Fruit fly (Drosophila melanogaster) whole organism, embryonic: ENCODE results near the gene CG4456.

Experiments used
- Atf-2 ChIP-seq: fragments of 200-800 bp; sonication (Bioruptor generic); optimal IDR thresholded peaks from 2 replicates; lab custom pipeline; 2016; ENCODE audit warnings: missing biosample characterization, missing genetic modification characterization
- CG10321 ChIP-seq: fragments of 200-800 bp; sonication (Bioruptor generic); IDR thresholded peaks from 2 replicates; pipeline ENCODE4 v1.3.6; 2022; ENCODE audit warnings: missing biosample characterization, missing genetic modification characterization
- CG10366 ChIP-seq: fragments of 200-800 bp; sonication (Bioruptor generic); IDR thresholded peaks from 2 replicates; pipeline ENCODE4 v1.3.6; 2022; ENCODE audit warnings: missing biosample characterization, missing genetic modification characterization
- CG11398 ChIP-seq: fragments of 200-800 bp; sonication (Bioruptor generic); optimal IDR thresholded peaks from 2 replicates; lab custom pipeline; 2016; ENCODE audit warnings: missing biosample characterization, missing genetic modification characterization
- CG12391 ChIP-seq: fragments of 200-800 bp; sonication (Bioruptor generic); optimal IDR thresholded peaks from 3 replicates; lab custom pipeline; 2018; ENCODE audit warnings: missing biosample characterization, mild to moderate bottlenecking, missing genetic modification characterization, moderate library complexity
- CG13296 ChIP-seq: fragments of 200-800 bp; sonication (Bioruptor generic); optimal IDR thresholded peaks from 3 replicates; lab custom pipeline; 2018; ENCODE audit warnings: missing biosample characterization, mild to moderate bottlenecking, missing genetic modification characterization
- CG16779 ChIP-seq: fragments of 200-800 bp; sonication (Bioruptor generic); IDR thresholded peaks from 2 replicates; pipeline ENCODE4 v1.3.6; 2022; ENCODE audit warnings: missing biosample characterization, missing genetic modification characterization
- CG16863 ChIP-seq: fragments of 200-800 bp; sonication (Bioruptor generic); optimal IDR thresholded peaks from 3 replicates; lab custom pipeline; 2016; ENCODE audit warnings: missing biosample characterization, missing genetic modification characterization
- CG17361 ChIP-seq: fragments of 200-800 bp; sonication (Bioruptor generic); IDR thresholded peaks from 3 replicates; pipeline ENCODE4 v1.3.6; 2022; ENCODE audit warnings: missing biosample characterization, missing genetic modification characterization
- CG18599 ChIP-seq: fragments of 200-800 bp; sonication (Bioruptor generic); optimal IDR thresholded peaks from 3 replicates; lab custom pipeline; 2017; ENCODE audit warnings: missing biosample characterization, missing genetic modification characterization, mild to moderate bottlenecking, moderate library complexity, missing genetic modification reagents
- CG2678 ChIP-seq: fragments of 200-800 bp; sonication (Bioruptor generic); optimal IDR thresholded peaks from 3 replicates; lab custom pipeline; 2019; ENCODE audit warnings: missing biosample characterization, mild to moderate bottlenecking, missing genetic modification characterization, moderate library complexity
- CG2712 ChIP-seq: fragments of 200-800 bp; optimal IDR thresholded peaks from 3 replicates; lab custom pipeline; 2019; ENCODE audit warnings: missing biosample characterization, mild to moderate bottlenecking, missing genetic modification characterization, moderate library complexity
- CG3407 ChIP-seq: fragments of 200-800 bp; sonication (Bioruptor generic); optimal IDR thresholded peaks from 2 replicates; lab custom pipeline; 2018; ENCODE audit warnings: missing biosample characterization, mild to moderate bottlenecking, missing genetic modification characterization
- CG4360 ChIP-seq: fragments of 200-800 bp; sonication (Bioruptor generic); IDR thresholded peaks from 2 replicates; pipeline ENCODE4 v1.3.6; 2022; ENCODE audit warnings: missing biosample characterization, missing genetic modification characterization
- CG4854 ChIP-seq: fragments of 200-800 bp; sonication (Bioruptor generic); optimal IDR thresholded peaks from 2 replicates; lab custom pipeline; 2016; ENCODE audit warnings: missing biosample characterization, missing genetic modification characterization, inconsistent platforms
- CG5180 ChIP-seq: fragments of 200-800 bp; sonication (Bioruptor generic); optimal IDR thresholded peaks from 3 replicates; lab custom pipeline; 2017; ENCODE audit warnings: missing biosample characterization, missing genetic modification characterization, mild to moderate bottlenecking, moderate library complexity, missing genetic modification reagents
- CG6254 ChIP-seq: fragments of 200-800 bp; sonication (Bioruptor generic); optimal IDR thresholded peaks from 3 replicates; lab custom pipeline; 2017; ENCODE audit warnings: mild to moderate bottlenecking, missing biosample characterization, missing genetic modification reagents, missing genetic modification characterization
- CG8924 ChIP-seq: fragments of 200-800 bp; optimal IDR thresholded peaks from 3 replicates; lab custom pipeline; 2019; ENCODE audit warnings: missing biosample characterization, mild to moderate bottlenecking, missing genetic modification characterization, moderate library complexity
- Dip2 ChIP-seq: fragments of 200-800 bp; sonication (Bioruptor generic); IDR thresholded peaks from 2 replicates; pipeline ENCODE4 v1.3.6; 2022; ENCODE audit warnings: missing biosample characterization, missing genetic modification characterization
- Dref ChIP-seq: fragments of 200-800 bp; sonication (Bioruptor generic); IDR thresholded peaks from 2 replicates; pipeline ENCODE4 v1.3.6; 2022; ENCODE audit warnings: missing biosample characterization, missing genetic modification characterization
- Drgx ChIP-seq: fragments of 200-800 bp; sonication (Bioruptor generic); IDR thresholded peaks from 2 replicates; pipeline ENCODE4 v1.3.6; 2022; ENCODE audit warnings: missing biosample characterization, missing genetic modification characterization
- Gsc ChIP-seq: fragments of 200-800 bp; sonication (Bioruptor generic); IDR thresholded peaks from 2 replicates; pipeline ENCODE4 v1.3.6; 2022; ENCODE audit warnings: missing biosample characterization, missing genetic modification characterization
- Lhr ChIP-seq: fragments of 200-800 bp; sonication (Bioruptor generic); optimal IDR thresholded peaks from 3 replicates; lab custom pipeline; 2017; ENCODE audit warnings: mild to moderate bottlenecking, missing biosample characterization, missing genetic modification reagents, missing genetic modification characterization
- Mad ChIP-seq: fragments of 200-800 bp; sonication (Bioruptor generic); optimal IDR thresholded peaks from 2 replicates; lab custom pipeline; 2016; ENCODE audit warnings: missing biosample characterization, missing genetic modification characterization
- Meics ChIP-seq: fragments of 200-800 bp; sonication (Bioruptor generic); optimal IDR thresholded peaks from 2 replicates; lab custom pipeline; 2017; ENCODE audit warnings: missing biosample characterization, mild to moderate bottlenecking, missing genetic modification characterization
- PHDP ChIP-seq: fragments of 200-800 bp; sonication (Bioruptor generic); optimal IDR thresholded peaks from 3 replicates; lab custom pipeline; 2018; ENCODE audit warnings: missing biosample characterization, mild to moderate bottlenecking, missing genetic modification characterization, moderate library complexity
- Pdp1 ChIP-seq, 2 experiments: fragments of 200-800 bp; sonication (Bioruptor generic); optimal IDR thresholded peaks; 3 replicates each; lab custom pipeline; 2016; ENCODE audit warnings: missing biosample characterization in 2 of 2, missing genetic modification characterization in 2 of 2, mild to moderate bottlenecking in 1 of 2, moderate library complexity in 1 of 2
- Taf1 ChIP-seq: fragments of 200-800 bp; sonication (Bioruptor generic); IDR thresholded peaks from 2 replicates; pipeline ENCODE4 v1.3.6; 2022; ENCODE audit warnings: missing biosample characterization, missing genetic modification characterization
- abd-A ChIP-seq: fragments of 200-800 bp; sonication (Bioruptor generic); optimal IDR thresholded peaks from 3 replicates; lab custom pipeline; 2019; ENCODE audit warnings: missing biosample characterization, mild to moderate bottlenecking, missing genetic modification characterization, moderate library complexity
- amos ChIP-seq: fragments of 200-800 bp; sonication (Bioruptor generic); IDR thresholded peaks from 2 replicates; pipeline ENCODE4 v1.3.6; 2022; ENCODE audit warnings: missing biosample characterization, missing genetic modification characterization; ENCODE audit not compliant: partially characterized antibody
- bcd ChIP-seq: fragments of 200-800 bp; sonication (Bioruptor generic); optimal IDR thresholded peaks from 2 replicates; lab custom pipeline; 2017; ENCODE audit warnings: missing biosample characterization, mild to moderate bottlenecking, missing genetic modification characterization
- bigmax ChIP-seq: fragments of 200-800 bp; sonication (Bioruptor generic); optimal IDR thresholded peaks from 2 replicates; lab custom pipeline; 2018; ENCODE audit warnings: missing biosample characterization, mild to moderate bottlenecking, missing genetic modification characterization
- dan ChIP-seq: fragments of 200-800 bp; sonication (Bioruptor generic); IDR thresholded peaks from 2 replicates; pipeline ENCODE4 v1.3.6; 2022; ENCODE audit warnings: missing biosample characterization, missing genetic modification characterization
- en ChIP-seq: fragments of 200-800 bp; sonication (Bioruptor generic); optimal IDR thresholded peaks from 2 replicates; lab custom pipeline; 2016; ENCODE audit warnings: missing biosample characterization, missing genetic modification characterization
- eyg ChIP-seq: fragments of 200-800 bp; sonication (Bioruptor generic); optimal IDR thresholded peaks from 3 replicates; lab custom pipeline; 2016; ENCODE audit warnings: missing biosample characterization, missing genetic modification characterization
- fd3F ChIP-seq: fragments of 200-800 bp; sonication (Bioruptor generic); optimal IDR thresholded peaks from 2 replicates; lab custom pipeline; 2018; ENCODE audit warnings: missing biosample characterization, mild to moderate bottlenecking, missing genetic modification characterization, moderate library complexity
- hkb ChIP-seq, 2 experiments: fragments of 200-800 bp in 1 of 2; fragments of >200 bp in 1 of 2; sonication (Bioruptor generic) in 1 of 2; IDR thresholded peaks in 1 of 2; optimal IDR thresholded peaks in 1 of 2; 2 replicates each; pipeline versions ENCODE4 v1.3.6 to Lab custom; 2017 to 2022; ENCODE audit warnings: missing biosample characterization in 1 of 2, missing genetic modification characterization in 1 of 2
- ind ChIP-seq: fragments of 200-800 bp; sonication (Bioruptor generic); optimal IDR thresholded peaks from 3 replicates; lab custom pipeline; 2016; ENCODE audit warnings: missing biosample characterization, missing genetic modification characterization
- inv ChIP-seq: fragments of 200-800 bp; sonication (Bioruptor generic); IDR thresholded peaks from 2 replicates; pipeline ENCODE4 v1.3.6; 2022; ENCODE audit warnings: missing biosample characterization, missing genetic modification characterization; ENCODE audit not compliant: partially characterized antibody
- maf-S ChIP-seq: fragments of 200-800 bp; sonication (Bioruptor generic); optimal IDR thresholded peaks from 2 replicates; lab custom pipeline; 2016; ENCODE audit warnings: missing biosample characterization, missing genetic modification characterization
- pfk ChIP-seq: fragments of 200-800 bp; sonication (Bioruptor generic); optimal IDR thresholded peaks from 2 replicates; lab custom pipeline; 2018; ENCODE audit warnings: missing biosample characterization, mild to moderate bottlenecking, missing genetic modification characterization, moderate library complexity
- pum ChIP-seq: fragments of 200-800 bp; sonication (Bioruptor generic); optimal IDR thresholded peaks from 2 replicates; lab custom pipeline; 2016; ENCODE audit warnings: missing biosample characterization, missing genetic modification characterization
- pzg ChIP-seq: fragments of 200-800 bp; sonication (Bioruptor generic); optimal IDR thresholded peaks from 3 replicates; lab custom pipeline; 2018; ENCODE audit warnings: missing biosample characterization, mild to moderate bottlenecking, missing genetic modification characterization, moderate library complexity
- ranshi ChIP-seq: fragments of 200-800 bp; sonication (Bioruptor generic); IDR thresholded peaks from 2 replicates; pipeline ENCODE4 v1.3.6; 2022; ENCODE audit warnings: missing biosample characterization, missing genetic modification characterization
- salm ChIP-seq: fragments of 200-800 bp; sonication (Bioruptor generic); optimal IDR thresholded peaks from 2 replicates; lab custom pipeline; 2018; ENCODE audit warnings: missing biosample characterization, mild to moderate bottlenecking, missing genetic modification characterization
- slou ChIP-seq: fragments of 200-800 bp; sonication (Bioruptor generic); optimal IDR thresholded peaks from 3 replicates; lab custom pipeline; 2016; ENCODE audit warnings: missing biosample characterization, missing genetic modification characterization
- sna ChIP-seq: fragments of 200-800 bp; sonication (Bioruptor generic); IDR thresholded peaks from 2 replicates; pipeline ENCODE4 v1.3.6; 2022; ENCODE audit warnings: missing biosample characterization, missing genetic modification characterization; ENCODE audit not compliant: partially characterized antibody
- vnd ChIP-seq: fragments of 200-800 bp; sonication (Bioruptor generic); IDR thresholded peaks from 3 replicates; pipeline ENCODE4 v1.3.6; 2022; ENCODE audit warnings: missing biosample characterization, missing genetic modification characterization; ENCODE audit not compliant: partially characterized antibody
- zfh2 ChIP-seq: fragments of 200-800 bp; sonication (Bioruptor generic); optimal IDR thresholded peaks from 2 replicates; lab custom pipeline; 2016; ENCODE audit warnings: missing biosample characterization, missing genetic modification characterization

CG4456 gene

dm6 chr3L:9399013-9399750 lies 26.7 kb downstream of the CG4456 start, which contains the start of gene CG4080 (continued):
- TF ChIP-seq CG8924 (tag; lab: Kevin White, UChicago), result peak; percentile 84
- no peak for TF ChIP-seq CG16863
- TF ChIP-seq Dip2 (GFP tag; lab: Robert Waterston, UW), result no peak
- TF ChIP-seq Mad, result peak; percentile 26
- no peak for TF ChIP-seq bcd (GFP tag; lab: Kevin White, UChicago)
- TF ChIP-seq Taf1 (GFP tag; lab: Robert Waterston, UW), result no peak
- no peak for TF ChIP-seq zfh2
- peak; percentile 43 for TF ChIP-seq PHDP (tag; lab: Kevin White, UChicago)
- peak; percentile 6 for TF ChIP-seq hkb (optimal IDR thresholded peaks at IDR 0.05; lab: Kevin White, UChicago)
- 0 out of 2 replicates have a peak, but pooled peaks have one; percentile 19 for TF ChIP-seq hkb (GFP tag; IDR thresholded peaks at IDR 0.05; lab: Robert Waterston, UW)
- TF ChIP-seq Meics, result no peak
- TF ChIP-seq pum, result no peak
- peak; percentile 3 for TF ChIP-seq abd-A (tag; lab: Kevin White, UChicago)
- TF ChIP-seq CG2678 (tag; lab: Kevin White, UChicago), result peak; percentile 19
- TF ChIP-seq CG3407 (GFP tag; lab: Kevin White, UChicago), result no peak
- no peak for TF ChIP-seq maf-S (GFP tag; lab: Kevin White, UChicago)
- TF ChIP-seq bigmax (GFP tag; lab: Kevin White, UChicago), result no peak
- TF ChIP-seq amos (GFP tag; lab: Robert Waterston, UW), result peak; percentile 76; the same call in 1 of the 2 replicates
- peak in 1 of 2 experiments; percentile 22 for TF ChIP-seq Pdp1 (GFP tag; optimal IDR thresholded peaks at IDR 0.05; lab: Kevin White, UChicago)
- TF ChIP-seq salm (tag; lab: Kevin White, UChicago), result no peak
- no peak for TF ChIP-seq dan (GFP tag; lab: Robert Waterston, UW)
- peak; percentile 76 for TF ChIP-seq vnd (GFP tag; lab: Robert Waterston, UW)
- TF ChIP-seq inv (GFP tag; lab: Robert Waterston, UW), result peak; percentile 73
- TF ChIP-seq Gsc (GFP tag; lab: Robert Waterston, UW), result no peak
- no peak for TF ChIP-seq CG13296 (GFP tag; lab: Kevin White, UChicago)
- TF ChIP-seq CG12391 (tag; lab: Kevin White, UChicago), result peak; percentile 84
- no peak for TF ChIP-seq Drgx (GFP tag; lab: Robert Waterston, UW)
- TF ChIP-seq CG16779 (GFP tag; lab: Robert Waterston, UW), result no peak
- no peak for TF ChIP-seq Atf-2 (GFP tag; lab: Kevin White, UChicago)
- peak; percentile 82; the same call in 1 of the 2 replicates for TF ChIP-seq ranshi
- TF ChIP-seq CG5180 (GFP tag; lab: Kevin White, UChicago), result no peak
- peak; percentile 81 for TF ChIP-seq pzg (GFP tag; lab: Kevin White, UChicago)
- no peak for TF ChIP-seq CG4360 (GFP tag; lab: Robert Waterston, UW)
- no peak for TF ChIP-seq CG18599 (GFP tag; lab: Kevin White, UChicago)
- peak; percentile 62 for TF ChIP-seq Dref (GFP tag; lab: Robert Waterston, UW)
- TF ChIP-seq en (GFP tag; lab: Kevin White, UChicago), result no peak
- peak; percentile 78 for TF ChIP-seq sna
- TF ChIP-seq slou (GFP tag; lab: Kevin White, UChicago), result no peak
- no peak for TF ChIP-seq fd3F (GFP tag; lab: Kevin White, UChicago)
- TF ChIP-seq eyg (GFP tag; lab: Kevin White, UChicago), result no peak
- no peak for TF ChIP-seq CG10366
- TF ChIP-seq ind (GFP tag; lab: Kevin White, UChicago), result no peak
- TF ChIP-seq CG11398 (GFP tag; lab: Kevin White, UChicago), result no peak
- peak; percentile 39; the same call in 1 of the 3 replicates for TF ChIP-seq CG17361 (GFP tag; lab: Robert Waterston, UW)
- TF ChIP-seq CG6254, result no peak
- TF ChIP-seq CG10321 (GFP tag; lab: Robert Waterston, UW), result no peak
- TF ChIP-seq CG4854 (GFP tag; lab: Kevin White, UChicago), result peak; percentile 11
- peak; percentile 81 for TF ChIP-seq Lhr
- peak; percentile 41 for TF ChIP-seq CG2712
- TF ChIP-seq pfk (GFP tag; lab: Kevin White, UChicago), result no peak
